Fruit fly (Drosophila melanogaster) ovary, adult (tissue): ENCODE data around the gene Patsas.

ENCODE experiments used
- CG17801 ChIP-seq: fragments of 200-800 bp; optimal IDR thresholded peaks from 2 replicates; lab custom pipeline; 2019; ENCODE audit warnings: missing biosample characterization, mild to moderate bottlenecking, missing genetic modification characterization, moderate library complexity; ENCODE audit not compliant: partially characterized antibody

Patsas gene

DNA sequence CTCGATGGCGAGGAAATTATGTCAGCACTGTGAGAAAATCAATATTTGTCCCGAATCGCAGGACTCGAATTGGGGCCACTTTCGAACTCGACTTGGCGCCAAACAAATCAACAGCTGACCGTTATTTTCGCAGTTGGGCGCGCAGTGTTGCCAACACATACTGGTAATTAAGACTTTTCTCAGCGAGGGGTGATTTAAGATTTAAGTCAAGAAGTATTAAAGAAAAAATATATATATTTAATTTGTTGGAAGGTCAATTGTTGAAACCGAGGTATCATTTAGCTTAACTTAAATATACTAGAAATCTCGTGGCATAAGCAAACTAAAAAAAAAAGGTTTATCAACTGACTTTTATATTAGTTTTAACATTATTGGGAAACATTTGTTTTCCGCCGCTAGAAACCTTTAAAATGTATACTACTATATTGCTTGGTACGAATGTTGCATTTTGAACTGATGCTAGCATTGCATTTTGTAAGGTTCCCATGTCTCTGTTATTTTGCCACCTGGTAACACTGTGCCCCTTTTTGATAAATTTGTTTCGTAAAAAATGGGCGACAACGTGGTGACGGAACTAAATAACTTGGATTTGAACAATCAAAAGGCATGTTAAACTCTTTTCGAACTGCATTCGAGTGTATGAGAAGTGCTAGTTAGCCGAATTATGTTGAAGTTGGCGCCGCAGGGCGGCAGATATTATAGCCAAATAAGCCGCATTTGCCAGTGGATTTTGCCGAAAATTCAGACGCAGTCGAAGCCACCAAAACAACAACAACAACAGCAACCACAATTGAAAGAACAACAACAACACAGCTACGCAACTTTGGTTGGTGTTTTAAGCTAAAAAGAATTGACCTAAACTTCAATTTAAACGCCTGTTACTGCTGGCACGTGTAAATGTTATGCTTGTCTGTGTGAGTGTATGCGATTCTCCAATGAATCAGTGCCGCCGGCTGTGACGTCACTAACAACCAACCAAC, at the start of gene Patsas, which contains the start of gene ThrRS:
Gene Patsas (minus strand): TSS at position 55 of the 980 bp plus-strand sequence.
Gene ThrRS (plus strand): TSS at position 521 of the 980 bp plus-strand sequence.
- TF ChIP-seq CG17801 (GFP tag; lab: Kevin White, UChicago): peak; percentile 44

dm6 chr2L:12142439-12142838, 39.4 kb upstream of the Patsas start, which contains the start of gene CG31760:
Gene CG31760 (plus strand): TSS chr2L:12142780.
- no peak for TF ChIP-seq CG17801 (GFP tag; lab: Kevin White, UChicago)

- TF ChIP-seq CG17801 (GFP tag; lab: Kevin White, UChicago): no peak
Measured at dm6 chr2L:12137708-12138107, 34.6 kb upstream of the Patsas start, which contains the start of gene Gr33a. Gene Gr33a (plus strand): TSS chr2L:12138008.

- no peak for TF ChIP-seq CG17801 (GFP tag; lab: Kevin White, UChicago)
Measured at dm6 chr2L:12134125-12134378, 31.0 kb upstream of the Patsas start.

DNA sequence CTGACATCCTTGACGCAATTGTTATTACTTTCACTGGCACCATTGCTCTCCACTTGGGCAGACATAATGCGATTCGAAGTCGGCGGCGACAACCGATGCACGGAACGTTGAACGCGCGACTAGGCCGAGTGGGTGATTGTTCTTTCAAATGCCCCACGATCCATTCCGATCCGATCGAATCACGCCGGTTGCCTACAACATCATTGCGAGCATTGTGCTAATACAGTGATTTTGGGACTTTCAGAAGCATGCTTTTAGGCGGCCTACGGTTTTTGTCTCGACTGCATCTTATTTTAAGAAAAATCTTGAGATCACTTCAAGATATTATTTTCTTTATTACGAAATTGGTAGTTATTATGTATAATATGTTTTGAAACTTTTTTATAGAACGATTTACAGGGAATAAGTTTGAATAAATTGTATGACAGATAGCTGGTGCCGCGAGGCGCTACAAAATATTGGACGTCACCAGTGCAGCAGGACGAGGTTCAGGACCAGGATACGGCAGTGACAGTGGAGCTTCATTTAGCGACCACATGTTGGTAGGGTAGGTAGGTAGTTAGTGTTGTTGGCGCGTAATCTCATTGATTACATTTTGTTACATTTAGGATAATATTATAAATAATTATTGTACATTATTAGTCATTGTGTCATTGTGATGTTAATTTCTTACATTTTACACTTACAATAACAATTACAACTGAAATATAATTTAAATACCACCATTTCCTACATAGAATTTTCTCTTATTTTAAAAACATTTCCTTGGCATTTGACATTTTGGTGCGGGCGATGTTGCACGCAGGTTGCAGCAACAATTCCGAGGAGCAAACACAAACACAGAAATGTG, 30.4 kb upstream of the Patsas start, which contains the start of gene rho-6:
Gene rho-6 (minus strand): TSS at position 137 of the 850 bp plus-strand sequence.
- no peak for TF ChIP-seq CG17801 (GFP tag; lab: Kevin White, UChicago)

DNA sequence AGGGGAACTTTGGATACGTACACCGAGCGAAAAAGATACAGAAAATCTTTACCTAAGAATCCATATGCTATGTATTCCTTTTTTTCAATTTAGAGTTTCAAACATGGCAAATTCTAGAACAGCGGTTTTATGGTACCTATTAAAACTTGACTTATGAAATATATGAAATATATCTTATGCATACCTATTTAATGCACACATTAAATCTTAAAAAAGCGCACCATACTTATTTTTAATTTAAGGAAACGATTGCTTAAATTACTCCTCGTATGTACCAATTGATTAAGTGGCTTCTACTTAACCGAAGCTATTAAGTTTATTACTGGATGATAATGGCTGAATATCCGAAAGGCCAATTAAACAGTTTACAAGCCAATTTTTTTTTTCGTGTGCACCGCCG, 16.9 kb upstream of the Patsas start:
- no peak for TF ChIP-seq CG17801 (GFP tag; lab: Kevin White, UChicago)

DNA sequence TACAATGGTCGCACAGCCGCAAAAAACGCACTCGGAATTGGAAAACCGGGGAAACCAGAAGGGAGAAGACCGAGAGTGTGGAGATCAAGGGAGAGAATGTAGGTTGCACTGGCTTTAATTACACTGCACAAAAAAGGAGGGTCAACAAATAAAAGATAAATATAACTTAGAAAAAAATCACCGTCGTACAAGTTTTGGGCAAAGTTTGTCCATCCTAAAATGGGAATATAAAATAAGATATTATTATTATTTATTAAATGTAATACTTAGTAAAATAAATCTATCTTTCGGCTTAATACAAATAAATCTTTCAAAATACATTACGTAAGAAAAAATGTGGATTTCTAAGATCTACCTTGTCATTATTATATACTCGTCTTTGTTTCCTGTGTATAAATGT, 12.7 kb upstream of the Patsas start:
- no peak for TF ChIP-seq CG17801 (GFP tag; lab: Kevin White, UChicago)

- TF ChIP-seq CG17801 (GFP tag; lab: Kevin White, UChicago): no peak
Measured at dm6 chr2L:12114159-12114558, 11.1 kb upstream of the Patsas start, which contains the start of gene CG17211. Gene CG17211 (plus strand): TSS chr2L:12114360.

- TF ChIP-seq CG17801 (GFP tag; lab: Kevin White, UChicago): no peak
Measured at dm6 chr2L:12112943-12113557, 10.0 kb upstream of the Patsas start.

- TF ChIP-seq CG17801 (GFP tag; lab: Kevin White, UChicago): no peak
Measured at dm6 chr2L:12110810-12111209, 7.7 kb upstream of the Patsas start, which contains the start of gene Phae2. Gene Phae2 (plus strand): TSS chr2L:12111110.

- TF ChIP-seq CG17801 (GFP tag; lab: Kevin White, UChicago): peak; percentile 63
Measured at dm6 chr2L:12108779-12109564, 5.9 kb upstream of the Patsas start, which contains the start of the genes Rab6 and Phae1. Gene Rab6 (minus strand): TSS chr2L:12109116. Gene Phae1 (plus strand): TSS chr2L:12109417.

- TF ChIP-seq CG17801 (GFP tag; lab: Kevin White, UChicago): no peak
Measured at dm6 chr2L:12107087-12107486, 4.0 kb upstream of the Patsas start.

DNA sequence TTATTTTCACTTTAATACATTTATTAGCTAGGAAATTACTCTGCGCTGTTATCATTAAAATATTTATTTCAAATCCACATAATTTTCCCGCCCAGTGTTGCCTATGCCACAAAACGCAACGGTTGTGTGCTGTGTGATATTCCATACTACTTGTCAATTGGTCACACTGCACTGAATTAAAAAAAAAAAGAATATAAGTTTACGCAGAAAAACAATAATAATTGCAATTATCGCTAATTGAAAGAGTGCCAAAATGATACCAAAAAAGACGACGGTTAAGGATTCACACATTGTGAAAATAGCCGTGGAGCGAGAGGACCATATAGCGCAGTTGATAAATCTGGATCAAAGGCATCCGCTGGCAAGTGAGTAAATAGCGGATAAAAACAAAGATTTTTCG, 5.4 kb downstream of the Patsas start, which contains the start of gene Ced-12:
Gene Ced-12 (plus strand): TSS at position 141 of the 400 bp plus-strand sequence.
- TF ChIP-seq CG17801 (GFP tag; lab: Kevin White, UChicago): no peak
